Worm (Caenorhabditis elegans): ENCODE data around the gene nlp-51.

ce11 chrII:11290109-11290784 lies 29.2 kb downstream of the nlp-51 start, which contains the start of gene C47G2.3:
- TF ChIP-seq ceh-36 (tag; optimal IDR thresholded peaks at IDR 0.05): no peak
- no peak for TF ChIP-seq ets-7 (tag; optimal IDR thresholded peaks at IDR 0.05)
- no peak for TF ChIP-seq ama-1 (optimal IDR thresholded peaks at IDR 0.05)
- no peak for TF ChIP-seq aly-1 (tag; optimal IDR thresholded peaks at IDR 0.05)
- no peak for TF ChIP-seq scrt-1 (GFP tag; IDR thresholded peaks at IDR 0.05)
- TF ChIP-seq hmbx-1 (tag; optimal IDR thresholded peaks at IDR 0.05): no peak
- no peak for TF ChIP-seq B0310.2 (tag; optimal IDR thresholded peaks at IDR 0.05)
- TF ChIP-seq tbx-37 (GFP tag; conservative IDR thresholded peaks at IDR 0.05): peak; percentile 56; the same call in 1 of the 2 replicates
- TF ChIP-seq hnd-1 (tag; optimal IDR thresholded peaks at IDR 0.05): no peak
- no peak for TF ChIP-seq flt-1 (GFP tag; IDR thresholded peaks at IDR 0.05)
- no peak for TF ChIP-seq tra-4 (tag; optimal IDR thresholded peaks at IDR 0.05)
- no peak for TF ChIP-seq ceh-13 (GFP tag; optimal IDR thresholded peaks at IDR 0.05)

All from whole organism, early embryonic.